Worm (Caenorhabditis elegans): Measurements from ENCODE around the gene str-187.

- TF ChIP-seq flt-1 (GFP tag; IDR thresholded peaks at IDR 0.05) (no peak), tab-1 (GFP tag; IDR thresholded peaks at IDR 0.05) (no peak), ref-1 (GFP tag; conservative IDR thresholded peaks at IDR 0.05) (no peak), med-1 (GFP tag; optimal IDR thresholded peaks at IDR 0.05; ENCODE audit: insufficient read depth) (no peak), ztf-23 (GFP tag; IDR thresholded peaks at IDR 0.05) (no peak)
Measured at ce11 chrIV:17258824-17259223, 6.6 kb upstream of the str-187 start.

Data from whole organism, midembryonic.